Worm (Caenorhabditis elegans): ENCODE results near the gene mutd-1.

DNA sequence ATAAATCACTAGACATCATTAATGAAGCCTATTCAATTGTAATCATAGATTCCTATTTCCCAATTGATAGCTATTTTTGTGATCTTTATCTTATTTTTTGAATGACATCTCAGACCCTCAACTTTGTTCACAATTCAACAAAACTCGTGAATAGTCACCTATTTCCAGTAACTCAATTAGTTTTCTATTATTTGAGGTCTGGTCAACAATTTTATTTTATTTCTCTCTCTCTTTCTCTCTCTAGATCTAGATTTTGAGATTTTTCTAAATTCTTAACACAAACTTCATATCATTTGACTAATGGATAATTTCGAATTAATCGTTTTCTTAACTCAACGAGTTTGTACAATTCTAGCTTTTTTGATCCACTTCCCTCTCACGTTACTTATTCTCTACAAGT is 39.6 kb upstream of the mutd-1 start, which contains the start of gene str-1:
- TF ChIP-seq ceh-22 (tag; optimal IDR thresholded peaks at IDR 0.05), result no peak
- TF ChIP-seq pha-4 (tag; optimal IDR thresholded peaks at IDR 0.05), result no peak
- no peak for TF ChIP-seq F13H6.1 (tag; optimal IDR thresholded peaks at IDR 0.05)
- TF ChIP-seq ceh-19 (GFP tag; optimal IDR thresholded peaks at IDR 0.05), result no peak

All from whole organism, late embryonic.